Worm (Caenorhabditis elegans) whole organism, midembryonic: Measurements from ENCODE around the gene tsp-2.

ENCODE experiments used
- T22C8.4 ChIP-seq: fragments of 200-800 bp; sonication (Bioruptor generic); IDR thresholded peaks from 2 replicates; pipeline ENCODE4 v1.3.6; 2022; ENCODE audit warnings: missing genetic modification characterization, missing compliant biosample characterization
- cog-1 ChIP-seq: sonication (generic microtip); optimal IDR thresholded peaks from 2 replicates; lab custom pipeline; 2016; ENCODE audit warnings: missing genetic modification characterization, missing compliant biosample characterization
- flt-1 ChIP-seq: fragments of 200-800 bp; sonication (Bioruptor generic); IDR thresholded peaks from 2 replicates; pipeline ENCODE4 v1.3.6; 2022; ENCODE audit warnings: missing genetic modification characterization, missing compliant biosample characterization
- klf-2 ChIP-seq: fragments of 200-800 bp; sonication (Bioruptor generic); conservative IDR thresholded peaks from 2 replicates; pipeline ENCODE4 v1.3.6; 2022; ENCODE audit warnings: missing genetic modification reagents, missing genetic modification characterization, missing compliant biosample characterization
- ref-1 ChIP-seq: fragments of 200-800 bp; sonication (Bioruptor generic); conservative IDR thresholded peaks from 2 replicates; pipeline ENCODE4 v1.3.6; 2022; ENCODE audit warnings: missing genetic modification reagents, missing genetic modification characterization, missing compliant biosample characterization
- tab-1 ChIP-seq: fragments of 200-800 bp; sonication (Bioruptor generic); IDR thresholded peaks from 2 replicates; pipeline ENCODE4 v1.3.6; 2022; ENCODE audit warnings: missing genetic modification characterization, missing compliant biosample characterization
- ztf-23 ChIP-seq: fragments of 200-800 bp; sonication (Bioruptor generic); IDR thresholded peaks from 2 replicates; pipeline ENCODE4 v1.3.6; 2022; ENCODE audit warnings: missing genetic modification reagents, missing genetic modification characterization, missing compliant biosample characterization
- ztf-29 ChIP-seq: fragments of 200-800 bp; sonication (Bioruptor generic); IDR thresholded peaks from 2 replicates; pipeline ENCODE4 v1.3.6; 2022; ENCODE audit warnings: missing genetic modification reagents, missing genetic modification characterization, missing compliant biosample characterization

DNA sequence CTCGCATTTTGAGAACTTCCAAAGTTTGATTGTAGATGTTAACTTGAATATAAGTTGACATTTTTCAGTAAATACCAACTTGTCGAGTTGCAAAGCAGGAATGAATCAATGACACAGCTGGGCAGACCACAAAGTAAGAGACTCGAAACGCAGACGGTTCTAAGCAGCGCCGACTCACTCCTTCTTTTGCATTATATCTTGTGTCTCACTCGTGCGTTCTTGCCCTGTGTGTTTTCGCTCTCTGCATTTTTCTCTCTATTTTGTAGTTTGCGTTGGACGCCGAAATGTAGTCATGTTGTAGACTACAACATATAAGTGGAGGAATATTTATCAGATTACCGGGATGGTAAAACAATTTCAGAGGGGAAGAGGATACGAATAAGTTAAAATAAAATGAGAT, 5.1 kb upstream of the tsp-2 start, which contains the start of gene C02F5.12:
- TF ChIP-seq tab-1 = no peak
- TF ChIP-seq T22C8.4 = no peak
- TF ChIP-seq ztf-29 = no peak
- no peak for TF ChIP-seq cog-1 (tag; lab: Kevin White, UChicago)
- no peak for TF ChIP-seq ztf-23 (GFP tag; lab: Robert Waterston, UW)
- no peak for TF ChIP-seq flt-1
- no peak for TF ChIP-seq klf-2
- no peak for TF ChIP-seq ref-1 (GFP tag; lab: Robert Waterston, UW)
